Worm (Caenorhabditis elegans): ENCODE measurements around the gene gpch-1.

The gpch-1 gene

ce11 chrIII:4401142-4401541 lies 7.2 kb upstream of the gpch-1 start, which contains the start of gene R07E5.15:
Gene R07E5.15, plus strand, starts transcription at chrIII:4401442.
- TF ChIP-seq pqm-1 (tag; optimal IDR thresholded peaks at IDR 0.05), result no peak
- TF ChIP-seq nhr-20 (tag; optimal IDR thresholded peaks at IDR 0.05), result no peak
- no peak for TF ChIP-seq blmp-1 (tag; optimal IDR thresholded peaks at IDR 0.05)
- no peak for TF ChIP-seq C34B4.2 (tag; optimal IDR thresholded peaks at IDR 0.05)
- TF ChIP-seq elt-3 (tag; optimal IDR thresholded peaks at IDR 0.05), result no peak
- TF ChIP-seq lin-14 (GFP tag; optimal IDR thresholded peaks at IDR 0.05), result no peak
- TF ChIP-seq lin-15B (tag; optimal IDR thresholded peaks at IDR 0.05), result no peak
- no peak for TF ChIP-seq zag-1 (tag; optimal IDR thresholded peaks at IDR 0.05)
- TF ChIP-seq mef-2 (tag; optimal IDR thresholded peaks at IDR 0.05), result no peak
- TF ChIP-seq nhr-77 (tag; optimal IDR thresholded peaks at IDR 0.05), result no peak
- no peak for TF ChIP-seq hlh-17 (GFP tag; optimal IDR thresholded peaks at IDR 0.05; ENCODE audit: borderline replicate concordance)
- TF ChIP-seq ceh-82 (tag; optimal IDR thresholded peaks at IDR 0.05), result no peak
- TF ChIP-seq hlh-4 (tag; optimal IDR thresholded peaks at IDR 0.05), result no peak
- TF ChIP-seq C16A3.4 (tag; optimal IDR thresholded peaks at IDR 0.05), result no peak
- TF ChIP-seq fkh-10 (GFP tag; optimal IDR thresholded peaks at IDR 0.05), result no peak
- no peak for TF ChIP-seq nhr-84 (tag; optimal IDR thresholded peaks at IDR 0.05)
- no peak for TF ChIP-seq ztf-11 (tag; optimal IDR thresholded peaks at IDR 0.05)

ce11 chrIII:4404339-4404836 lies 4.0 kb upstream of the gpch-1 start, which contains the start of the genes R07E5.17 and snfc-5:
Gene R07E5.17, minus strand, starts transcription at chrIII:4404436.
Gene snfc-5, plus strand, starts transcription at chrIII:4404786.
- TF ChIP-seq fkh-8 (tag; optimal IDR thresholded peaks at IDR 0.05), result peak; percentile 14
- TF ChIP-seq skn-1 (tag; optimal IDR thresholded peaks at IDR 0.05), result peak; percentile 59
- TF ChIP-seq nhr-71 (tag; optimal IDR thresholded peaks at IDR 0.05), result no peak
- TF ChIP-seq lin-15B (tag; optimal IDR thresholded peaks at IDR 0.05), result peak; percentile 54
- TF ChIP-seq sup-37 (GFP tag; optimal IDR thresholded peaks at IDR 0.05), result no peak
- peak; percentile 26 to 78 for TF ChIP-seq lsy-2 (tag; optimal IDR thresholded peaks at IDR 0.05)
- no peak for TF ChIP-seq ztf-4 (tag; optimal IDR thresholded peaks at IDR 0.05)
- TF ChIP-seq lin-35 (GFP tag; optimal IDR thresholded peaks at IDR 0.05), result peak; percentile 48 to 80
- TF ChIP-seq lir-3 (tag; optimal IDR thresholded peaks at IDR 0.05; ENCODE audit: poor library complexity), result no peak
- TF ChIP-seq aly-2 (tag; optimal IDR thresholded peaks at IDR 0.05), result no peak
- peak; percentile 51 to 59 for TF ChIP-seq efl-1 (optimal IDR thresholded peaks at IDR 0.05)
- TF ChIP-seq efl-1 (GFP tag; optimal IDR thresholded peaks at IDR 0.05 in 1 of 2), result peak; percentile 46 to 68
- TF ChIP-seq mdl-1 (tag; optimal IDR thresholded peaks at IDR 0.05), result peak in 1 of 2 experiments; percentile 46
- TF ChIP-seq C16A3.4 (tag; optimal IDR thresholded peaks at IDR 0.05), result peak; percentile 55
- peak; percentile 34 to 71 (median 52) for TF ChIP-seq dpl-1 (GFP tag; optimal IDR thresholded peaks at IDR 0.05)
- TF ChIP-seq fos-1 (tag; optimal IDR thresholded peaks at IDR 0.05), result peak; percentile 2
- no peak for TF ChIP-seq ceh-63 (GFP tag; optimal IDR thresholded peaks at IDR 0.05)
- no peak for TF ChIP-seq hlh-17 (GFP tag; optimal IDR thresholded peaks at IDR 0.05; ENCODE audit: borderline replicate concordance)
- no peak for TF ChIP-seq zip-4 (GFP tag; optimal IDR thresholded peaks at IDR 0.05)
- no peak for TF ChIP-seq lin-14 (GFP tag; optimal IDR thresholded peaks at IDR 0.05)
- peak; percentile 4 for TF ChIP-seq nhr-77 (tag; optimal IDR thresholded peaks at IDR 0.05)
- peak in 1 of 3 experiments; percentile 42 for TF ChIP-seq ceh-82 (tag; optimal IDR thresholded peaks at IDR 0.05)
- TF ChIP-seq blmp-1 (tag; optimal IDR thresholded peaks at IDR 0.05), result peak; percentile 52
- no peak for TF ChIP-seq unc-86 (tag; optimal IDR thresholded peaks at IDR 0.05)
- peak; percentile 15 for TF ChIP-seq xbp-1 (tag; optimal IDR thresholded peaks at IDR 0.05)
- no peak for TF ChIP-seq fkh-10 (GFP tag; optimal IDR thresholded peaks at IDR 0.05)
- peak; percentile 46 for TF ChIP-seq F16B12.6 (tag; optimal IDR thresholded peaks at IDR 0.05)
- TF ChIP-seq snpc-4 (tag; optimal IDR thresholded peaks at IDR 0.05), result peak; percentile 18
- TF ChIP-seq mep-1 (tag; optimal IDR thresholded peaks at IDR 0.05), result peak; percentile 59

ce11 chrIII:4405986-4406385 lies 2.4 kb upstream of the gpch-1 start, which contains the start of gene rnp-4:
Gene rnp-4, plus strand, starts transcription at chrIII:4406286.
- TF ChIP-seq swsn-7 (tag; optimal IDR thresholded peaks at IDR 0.05) (no peak), nhr-47 (tag; optimal IDR thresholded peaks at IDR 0.05) (no peak), unc-62 (GFP tag; optimal IDR thresholded peaks at IDR 0.05) (no peak), rnt-1 (tag; optimal IDR thresholded peaks at IDR 0.05) (no peak), mdl-1 (tag; optimal IDR thresholded peaks at IDR 0.05) (no peak), ztf-11 (tag; optimal IDR thresholded peaks at IDR 0.05) (no peak), irx-1 (tag; optimal IDR thresholded peaks at IDR 0.05) (no peak), unc-130 (tag; optimal IDR thresholded peaks at IDR 0.05) (no peak), nhr-12 (tag; optimal IDR thresholded peaks at IDR 0.05) (no peak), lsy-2 (tag; optimal IDR thresholded peaks at IDR 0.05) (no peak), lin-13 (GFP tag; optimal IDR thresholded peaks at IDR 0.05) (no peak), sptf-1 (tag; optimal IDR thresholded peaks at IDR 0.05) (no peak), lir-3 (tag; optimal IDR thresholded peaks at IDR 0.05; ENCODE audit: poor library complexity) (no peak)

All from whole organism, L1 larva.